Fruit fly (Drosophila melanogaster) whole organism, embryonic: Measurements from ENCODE around the gene CG33160.

ENCODE experiments used
- BtbVII ChIP-seq: fragments of 200-800 bp; sonication (Bioruptor generic); optimal IDR thresholded peaks from 3 replicates; lab custom pipeline; 2017; ENCODE audit warnings: missing biosample characterization, mild to moderate bottlenecking, missing genetic modification characterization
- CG10431 ChIP-seq: fragments of 200-800 bp; sonication (Bioruptor generic); optimal IDR thresholded peaks from 3 replicates; lab custom pipeline; 2018; ENCODE audit warnings: missing biosample characterization, mild to moderate bottlenecking, missing genetic modification characterization
- CG10959 ChIP-seq: fragments of 200-800 bp; sonication (Bioruptor generic); IDR thresholded peaks from 2 replicates; pipeline ENCODE4 v1.3.6; 2022; ENCODE audit warnings: missing biosample characterization, missing genetic modification characterization
- CG13287 ChIP-seq: fragments of 200-800 bp; sonication (Bioruptor generic); IDR thresholded peaks from 2 replicates; pipeline ENCODE4 v1.3.6; 2022; ENCODE audit warnings: missing biosample characterization, missing genetic modification characterization; ENCODE audit not compliant: partially characterized antibody
- CG13624 ChIP-seq: fragments of 200-800 bp; sonication (Bioruptor generic); optimal IDR thresholded peaks from 2 replicates; lab custom pipeline; 2016; ENCODE audit warnings: missing biosample characterization, missing genetic modification characterization
- CG14965 ChIP-seq: fragments of 200-800 bp; sonication (Bioruptor generic); optimal IDR thresholded peaks from 2 replicates; lab custom pipeline; 2016; ENCODE audit warnings: missing biosample characterization, missing genetic modification characterization, borderline replicate concordance
- CG15601 ChIP-seq: fragments of 200-800 bp; sonication (Bioruptor generic); optimal IDR thresholded peaks from 3 replicates; lab custom pipeline; 2019; ENCODE audit warnings: missing biosample characterization, mild to moderate bottlenecking, missing genetic modification characterization, moderate library complexity
- CG31365 ChIP-seq: fragments of 200-800 bp; sonication (Bioruptor generic); optimal IDR thresholded peaks from 2 replicates; lab custom pipeline; 2018; ENCODE audit warnings: missing biosample characterization, mild to moderate bottlenecking, missing genetic modification characterization
- CG3281 ChIP-seq: fragments of 200-800 bp; sonication (Bioruptor generic); optimal IDR thresholded peaks from 3 replicates; lab custom pipeline; 2017; ENCODE audit warnings: missing biosample characterization, mild to moderate bottlenecking, missing genetic modification characterization
- CG4404 ChIP-seq: fragments of 200-800 bp; sonication (Bioruptor generic); IDR thresholded peaks from 2 replicates; pipeline ENCODE4 v1.3.6; 2022; ENCODE audit warnings: missing biosample characterization, missing genetic modification characterization
- CG5953 ChIP-seq: fragments of 200-800 bp; sonication (Bioruptor generic); IDR thresholded peaks from 2 replicates; pipeline ENCODE4 v1.3.6; 2022; ENCODE audit warnings: missing biosample characterization, missing genetic modification characterization
- CG8478 ChIP-seq: fragments of >200 bp; optimal IDR thresholded peaks from 2 replicates; lab custom pipeline; 2018
- CG9609 ChIP-seq: fragments of 200-800 bp; sonication (Bioruptor generic); optimal IDR thresholded peaks from 3 replicates; lab custom pipeline; 2016; ENCODE audit warnings: missing biosample characterization, missing genetic modification characterization
- D ChIP-seq, 2 experiments: fragments of 200-800 bp in 1 of 2; fragments of >200 bp in 1 of 2; sonication (Bioruptor generic) in 1 of 2; optimal IDR thresholded peaks; 2 replicates in 1 of 2; 3 replicates in 1 of 2; lab custom pipeline; 2017; ENCODE audit warnings: mild to moderate bottlenecking in 1 of 2, missing biosample characterization in 1 of 2, missing genetic modification characterization in 1 of 2, missing genetic modification reagents in 1 of 2
- Dip2 ChIP-seq: fragments of 200-800 bp; sonication (Bioruptor generic); IDR thresholded peaks from 2 replicates; pipeline ENCODE4 v1.3.6; 2022; ENCODE audit warnings: missing biosample characterization, missing genetic modification characterization
- Eip74EF ChIP-seq, 2 experiments: fragments of 200-800 bp in 1 of 2; fragments of >200 bp in 1 of 2; sonication (Bioruptor generic) in 1 of 2; optimal IDR thresholded peaks; 2 replicates each; lab custom pipeline; 2017 to 2019; ENCODE audit warnings: missing biosample characterization in 2 of 2, missing genetic modification characterization in 2 of 2, mild to moderate bottlenecking in 1 of 2, moderate library complexity in 1 of 2
- Elba2 ChIP-seq: fragments of 200-800 bp; sonication (Bioruptor generic); optimal IDR thresholded peaks from 3 replicates; lab custom pipeline; 2016; ENCODE audit warnings: missing biosample characterization, missing genetic modification characterization
- Fer3 ChIP-seq: fragments of 200-800 bp; sonication (Bioruptor generic); optimal IDR thresholded peaks from 2 replicates; lab custom pipeline; 2018; ENCODE audit warnings: missing biosample characterization, mild to moderate bottlenecking, missing genetic modification characterization, moderate library complexity
- HmgZ ChIP-seq: fragments of 200-800 bp; sonication (Bioruptor generic); optimal IDR thresholded peaks from 2 replicates; lab custom pipeline; 2018; ENCODE audit warnings: missing biosample characterization, mild to moderate bottlenecking, missing genetic modification characterization
- Lhr ChIP-seq: fragments of 200-800 bp; sonication (Bioruptor generic); optimal IDR thresholded peaks from 3 replicates; lab custom pipeline; 2017; ENCODE audit warnings: mild to moderate bottlenecking, missing biosample characterization, missing genetic modification reagents, missing genetic modification characterization
- Meics ChIP-seq: fragments of 200-800 bp; sonication (Bioruptor generic); optimal IDR thresholded peaks from 2 replicates; lab custom pipeline; 2017; ENCODE audit warnings: missing biosample characterization, mild to moderate bottlenecking, missing genetic modification characterization
- Mrtf ChIP-seq: fragments of 200-800 bp; sonication (Bioruptor generic); IDR thresholded peaks from 3 replicates; pipeline ENCODE4 v1.3.6; 2022; ENCODE audit warnings: missing biosample characterization, missing genetic modification characterization
- Usf ChIP-seq: fragments of 200-800 bp; sonication (Bioruptor generic); optimal IDR thresholded peaks from 2 replicates; lab custom pipeline; 2017; ENCODE audit warnings: missing genotype, missing biosample characterization, missing genetic modification characterization
- al ChIP-seq: fragments of 200-800 bp; sonication (Bioruptor generic); IDR thresholded peaks from 2 replicates; pipeline ENCODE4 v1.3.6; 2022; ENCODE audit warnings: missing biosample characterization, missing genetic modification characterization
- aop ChIP-seq: fragments of 200-800 bp; sonication (Bioruptor generic); IDR thresholded peaks from 2 replicates; pipeline ENCODE4 v1.3.6; 2022; ENCODE audit warnings: missing biosample characterization, missing genetic modification characterization
- ase ChIP-seq: fragments of 200-800 bp; sonication (Bioruptor generic); IDR thresholded peaks from 3 replicates; pipeline ENCODE4 v1.3.6; 2022; ENCODE audit warnings: missing biosample characterization, missing genetic modification characterization
- bbx ChIP-seq: fragments of 200-800 bp; sonication (Bioruptor generic); IDR thresholded peaks from 2 replicates; pipeline ENCODE4 v1.3.6; 2022; ENCODE audit warnings: missing biosample characterization, missing genetic modification characterization; ENCODE audit not compliant: partially characterized antibody
- caup ChIP-seq: fragments of 200-800 bp; sonication (Bioruptor generic); optimal IDR thresholded peaks from 3 replicates; lab custom pipeline; 2017; ENCODE audit warnings: missing biosample characterization, mild to moderate bottlenecking, missing genetic modification characterization, moderate library complexity; ENCODE audit not compliant: severe bottlenecking
- crp ChIP-seq, 2 experiments: fragments of 200-800 bp; sonication (Bioruptor generic); optimal IDR thresholded peaks; 2 replicates in 1 of 2; 3 replicates in 1 of 2; lab custom pipeline; 2017; ENCODE audit warnings: missing biosample characterization in 2 of 2, missing genetic modification characterization in 2 of 2, mild to moderate bottlenecking in 1 of 2, moderate library complexity in 1 of 2
- cwo ChIP-seq: fragments of 200-800 bp; sonication (Bioruptor generic); optimal IDR thresholded peaks from 3 replicates; lab custom pipeline; 2017; ENCODE audit warnings: missing biosample characterization, missing genetic modification characterization, mild to moderate bottlenecking, moderate library complexity, missing genetic modification reagents
- dimm ChIP-seq: fragments of 200-800 bp; sonication (Bioruptor generic); IDR thresholded peaks from 2 replicates; pipeline ENCODE4 v1.3.6; 2022; ENCODE audit warnings: missing biosample characterization, missing genetic modification characterization
- fru ChIP-seq: fragments of >200 bp; optimal IDR thresholded peaks from 2 replicates; lab custom pipeline; 2017
- gcm ChIP-seq: fragments of 200-800 bp; sonication (Bioruptor generic); optimal IDR thresholded peaks from 2 replicates; lab custom pipeline; 2019; ENCODE audit warnings: missing biosample characterization, mild to moderate bottlenecking, missing genetic modification characterization, moderate library complexity
- gem ChIP-seq: fragments of 200-800 bp; sonication (Bioruptor generic); optimal IDR thresholded peaks from 2 replicates; lab custom pipeline; 2019; ENCODE audit warnings: missing biosample characterization, mild to moderate bottlenecking, missing genetic modification characterization, moderate library complexity
- hth ChIP-seq: fragments of >200 bp; optimal IDR thresholded peaks from 2 replicates; lab custom pipeline; 2017; ENCODE audit warnings: inconsistent platforms
- ken ChIP-seq: fragments of 200-800 bp; sonication (Bioruptor generic); IDR thresholded peaks from 3 replicates; pipeline ENCODE4 v1.3.6; 2022; ENCODE audit warnings: missing biosample characterization, missing genetic modification characterization
- luna ChIP-seq: fragments of 200-800 bp; sonication (Bioruptor generic); optimal IDR thresholded peaks from 2 replicates; lab custom pipeline; 2016; ENCODE audit warnings: missing biosample characterization, missing genetic modification characterization
- nau ChIP-seq: fragments of 200-800 bp; sonication (Bioruptor generic); optimal IDR thresholded peaks from 3 replicates; lab custom pipeline; 2017; ENCODE audit warnings: missing biosample characterization, mild to moderate bottlenecking, missing genetic modification characterization, missing genetic modification reagents
- nerfin-2 ChIP-seq: fragments of 200-800 bp; sonication (Bioruptor generic); IDR thresholded peaks from 2 replicates; pipeline ENCODE4 v1.3.6; 2022; ENCODE audit warnings: missing biosample characterization, missing genetic modification characterization; ENCODE audit not compliant: partially characterized antibody
- nmo ChIP-seq: fragments of 200-800 bp; sonication (Bioruptor generic); optimal IDR thresholded peaks from 2 replicates; lab custom pipeline; 2018; ENCODE audit warnings: missing biosample characterization, mild to moderate bottlenecking, missing genetic modification characterization, moderate library complexity
- peb ChIP-seq: fragments of 200-800 bp; sonication (Bioruptor generic); IDR thresholded peaks from 2 replicates; pipeline ENCODE4 v1.3.6; 2022; ENCODE audit warnings: missing biosample characterization, missing genetic modification characterization
- repo ChIP-seq: fragments of 200-800 bp; sonication (Bioruptor generic); optimal IDR thresholded peaks from 2 replicates; lab custom pipeline; 2016; ENCODE audit warnings: missing biosample characterization, missing genetic modification characterization
- sob ChIP-seq: fragments of 200-800 bp; sonication (Bioruptor generic); IDR thresholded peaks from 2 replicates; pipeline ENCODE4 v1.3.6; 2022; ENCODE audit warnings: missing biosample characterization, missing genetic modification characterization
- tap ChIP-seq: fragments of 200-800 bp; optimal IDR thresholded peaks from 3 replicates; lab custom pipeline; 2019; ENCODE audit warnings: missing biosample characterization, mild to moderate bottlenecking, missing genetic modification characterization, moderate library complexity
- usp ChIP-seq: fragments of >200 bp; optimal IDR thresholded peaks from 2 replicates; lab custom pipeline; 2017; ENCODE audit warnings: missing biosample characterization, missing genetic modification characterization
- wdn ChIP-seq: fragments of 200-800 bp; sonication (Bioruptor generic); IDR thresholded peaks from 2 replicates; pipeline ENCODE4 v1.3.6; 2022; ENCODE audit warnings: missing biosample characterization, missing genetic modification characterization
- zen ChIP-seq: fragments of 200-800 bp; sonication (Bioruptor generic); optimal IDR thresholded peaks from 3 replicates; lab custom pipeline; 2018; ENCODE audit warnings: missing biosample characterization, mild to moderate bottlenecking, missing genetic modification characterization, moderate library complexity
- zen2 ChIP-seq: fragments of 200-800 bp; sonication (Bioruptor generic); IDR thresholded peaks from 3 replicates; pipeline ENCODE4 v1.3.6; 2022; ENCODE audit warnings: missing biosample characterization, missing genetic modification characterization; ENCODE audit not compliant: partially characterized antibody

Gene CG33160

DNA sequence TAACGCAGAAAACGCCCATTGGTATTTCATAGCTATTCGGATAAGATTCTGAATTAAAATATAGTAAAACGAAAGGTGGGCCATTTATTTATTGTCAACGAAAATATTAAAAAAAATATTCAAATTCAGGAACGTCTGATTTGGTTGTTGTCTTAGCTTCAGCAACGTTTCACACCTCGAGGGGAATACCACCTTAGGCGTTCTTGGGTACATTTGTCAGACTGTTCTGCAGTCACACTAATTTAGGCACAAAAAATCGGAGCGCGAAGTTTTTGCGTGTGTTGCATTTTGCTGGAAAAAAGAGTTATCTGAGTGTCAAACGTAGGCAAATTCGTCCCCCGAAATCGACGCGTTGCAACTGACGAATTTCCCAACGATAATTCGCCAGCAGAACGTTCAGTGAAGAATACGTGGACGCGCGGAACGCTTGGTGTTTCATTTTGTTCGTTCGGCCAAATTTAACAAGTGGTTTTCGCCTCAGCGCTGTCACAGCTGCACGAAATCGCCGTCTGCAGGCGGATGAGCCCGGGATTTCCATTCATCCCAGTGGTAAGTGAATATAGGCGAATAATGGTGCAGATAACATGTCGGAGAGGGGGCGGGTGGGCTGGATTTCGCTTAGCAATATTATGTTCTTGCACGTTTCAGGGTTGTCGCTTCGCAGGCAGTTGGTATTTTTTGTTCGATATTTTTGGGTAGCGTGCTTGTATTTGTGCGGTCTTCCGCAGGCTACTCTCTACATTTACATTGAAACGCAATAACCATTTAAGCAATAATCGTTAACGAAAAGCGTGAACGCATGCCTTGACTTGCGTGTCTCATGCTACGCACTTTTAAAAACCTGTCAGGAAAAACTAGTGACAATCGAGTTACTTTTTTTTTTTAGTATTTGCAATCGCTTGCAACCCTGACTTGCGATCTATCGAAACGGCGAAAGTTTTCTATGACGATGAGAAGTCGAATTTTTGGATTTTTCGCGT lies 18.9 kb upstream of the CG33160 start, which contains the start of gene Larp4B (continued):
- TF ChIP-seq CG13624 (GFP tag; lab: Kevin White, UChicago) (peak; percentile 58), CG10959 (GFP tag; lab: Robert Waterston, UW) (no peak), fru (lab: Kevin White, UChicago) (no peak), Eip74EF (GFP tag; optimal IDR thresholded peaks at IDR 0.05; lab: Kevin White, UChicago) (no peak), crp (GFP tag; optimal IDR thresholded peaks at IDR 0.05; lab: Kevin White, UChicago) (peak in 1 of 2 experiments; percentile 40), peb (GFP tag; lab: Robert Waterston, UW) (no peak), BtbVII (peak; percentile 15), CG5953 (GFP tag; lab: Robert Waterston, UW) (no peak), CG14965 (GFP tag; lab: Kevin White, UChicago) (no peak), CG10431 (GFP tag; lab: Kevin White, UChicago) (no peak), zen2 (GFP tag; lab: Robert Waterston, UW) (0 out of 3 replicates have a peak, but pooled peaks have one; percentile 39), tap (tag; lab: Kevin White, UChicago) (no peak), CG13287 (GFP tag; lab: Robert Waterston, UW) (peak; percentile 72), CG8478 (peak; percentile 56), dimm (GFP tag; lab: Robert Waterston, UW) (no peak), CG31365 (no peak), Usf (GFP tag; lab: Kevin White, UChicago) (no peak), al (GFP tag; lab: Robert Waterston, UW) (no peak), usp (GFP tag; lab: Kevin White, UChicago) (no peak), CG9609 (no peak), Dip2 (GFP tag; lab: Robert Waterston, UW) (no peak), gcm (GFP tag; lab: Kevin White, UChicago) (no peak), repo (GFP tag; lab: Kevin White, UChicago) (no peak), cwo (GFP tag; lab: Kevin White, UChicago) (no peak), nau (GFP tag; lab: Kevin White, UChicago) (no peak), Fer3 (tag; lab: Kevin White, UChicago) (no peak), ken (no peak), caup (peak; percentile 16), zen (tag; lab: Kevin White, UChicago) (peak; percentile 27), Lhr (peak; percentile 78), Elba2 (GFP tag; lab: Kevin White, UChicago) (no peak), aop (GFP tag; lab: Robert Waterston, UW) (no peak), bbx (GFP tag; lab: Robert Waterston, UW) (peak; percentile 57), Mrtf (GFP tag; lab: Robert Waterston, UW) (no peak), wdn (no peak), luna (no peak), CG15601 (tag; lab: Kevin White, UChicago) (peak; percentile 6), Meics (GFP tag; lab: Kevin White, UChicago) (peak; percentile 7), sob (no peak; the same call in none of the 2 replicates), nmo (GFP tag; lab: Kevin White, UChicago) (peak; percentile 25), gem (tag; lab: Kevin White, UChicago) (no peak), CG3281 (GFP tag; lab: Kevin White, UChicago) (peak; percentile 33), hth (lab: Kevin White, UChicago) (no peak), CG4404 (no peak), nerfin-2 (GFP tag; lab: Robert Waterston, UW) (no peak), HmgZ (tag; lab: Kevin White, UChicago) (peak; percentile 61), D (optimal IDR thresholded peaks at IDR 0.05; lab: Kevin White, UChicago) (peak; percentile 30), D (GFP tag; optimal IDR thresholded peaks at IDR 0.05; lab: Kevin White, UChicago) (no peak), ase (GFP tag; lab: Robert Waterston, UW) (no peak)
